Worm (Caenorhabditis elegans) whole organism, young adult: ENCODE results near the gene col-14.
A peak's percentile ranks its signal among the peaks of the same experiment; 100 is the strongest.

ENCODE experiments used
- B0035.1 ChIP-seq: sonication (generic microtip); optimal IDR thresholded peaks from 2 replicates; lab custom pipeline; 2016; ENCODE audit warnings: missing genetic modification characterization, mild to moderate bottlenecking, missing compliant biosample characterization, missing genotype, missing genetic modification reagents
- F33H1.4 ChIP-seq: fragments of 200-800 bp; sonication (Bioruptor generic); IDR thresholded peaks from 2 replicates; pipeline ENCODE4 v1.3.6; 2022; ENCODE audit warnings: missing genetic modification reagents, missing genetic modification characterization, missing compliant biosample characterization
- F49E8.2 ChIP-seq: sonication (generic microtip); optimal IDR thresholded peaks from 3 replicates; lab custom pipeline; 2017; ENCODE audit warnings: missing genetic modification characterization, mild to moderate bottlenecking, missing compliant biosample characterization, antibody characterized with exemption, moderate library complexity; ENCODE audit not compliant: insufficient read depth
- K11D2.4 ChIP-seq: fragments of 200-800 bp; sonication (Bioruptor generic); IDR thresholded peaks from 2 replicates; pipeline ENCODE4 v1.3.6; 2022; ENCODE audit warnings: missing genetic modification reagents, missing genetic modification characterization, missing compliant biosample characterization
- Y53F4B.3 ChIP-seq: fragments of 200-800 bp; sonication (Bioruptor generic); IDR thresholded peaks from 2 replicates; pipeline ENCODE4 v1.3.6; 2022; ENCODE audit warnings: missing genetic modification reagents, missing genetic modification characterization, missing compliant biosample characterization
- Y53G8AR.9 ChIP-seq: fragments of 200-800 bp; sonication (Bioruptor generic); conservative IDR thresholded peaks from 2 replicates; pipeline ENCODE4 v1.3.6; 2022; ENCODE audit warnings: missing genetic modification reagents, missing genetic modification characterization, missing compliant biosample characterization
- Y95B8A.8 ChIP-seq: fragments of 200-800 bp; sonication (Bioruptor generic); IDR thresholded peaks from 2 replicates; pipeline ENCODE4 v1.3.6; 2022; ENCODE audit warnings: missing genetic modification reagents, missing genetic modification characterization, missing compliant biosample characterization
- aptf-2 ChIP-seq: fragments of 200-800 bp; sonication (Bioruptor generic); conservative IDR thresholded peaks from 2 replicates; pipeline ENCODE4 v1.3.6; 2022; ENCODE audit warnings: missing genetic modification reagents, missing genetic modification characterization, missing compliant biosample characterization
- athp-1 ChIP-seq: sonication (generic microtip); optimal IDR thresholded peaks from 2 replicates; lab custom pipeline; 2017; ENCODE audit warnings: mild to moderate bottlenecking, missing genetic modification characterization, missing compliant biosample characterization
- attf-3 ChIP-seq: fragments of 200-800 bp; sonication (Bioruptor generic); conservative IDR thresholded peaks from 2 replicates; pipeline ENCODE4 v1.3.6; 2022; ENCODE audit warnings: missing genetic modification reagents, missing genetic modification characterization, missing compliant biosample characterization
- attf-5 ChIP-seq: fragments of 200-800 bp; sonication (Bioruptor generic); optimal IDR thresholded peaks from 2 replicates; lab custom pipeline; 2018; ENCODE audit warnings: mild to moderate bottlenecking, missing genetic modification characterization, missing compliant biosample characterization
- attf-6 ChIP-seq: fragments of 200-800 bp; sonication (Bioruptor generic); IDR thresholded peaks from 2 replicates; pipeline ENCODE4 v1.3.6; 2022; ENCODE audit warnings: missing genetic modification reagents, missing genetic modification characterization, missing compliant biosample characterization
- bed-2 ChIP-seq: fragments of 200-800 bp; sonication (Bioruptor generic); IDR thresholded peaks from 2 replicates; pipeline ENCODE4 v1.3.6; 2022; ENCODE audit warnings: missing genetic modification reagents, missing genetic modification characterization, missing compliant biosample characterization
- cebp-1 ChIP-seq, 2 experiments: fragments of 200-800 bp in 1 of 2; sonication (Bioruptor generic) in 1 of 2; sonication (generic microtip) in 1 of 2; IDR thresholded peaks in 1 of 2; optimal IDR thresholded peaks in 1 of 2; 2 replicates each; pipeline versions ENCODE4 v1.3.6 to Lab custom; 2017 to 2022; ENCODE audit warnings: missing compliant biosample characterization in 2 of 2, missing genetic modification characterization in 2 of 2, mild to moderate bottlenecking in 1 of 2, missing genetic modification reagents in 1 of 2, moderate library complexity in 1 of 2
- ceh-100 ChIP-seq: fragments of 200-800 bp; sonication (Bioruptor generic); IDR thresholded peaks from 2 replicates; pipeline ENCODE4 v1.3.6; 2022; ENCODE audit warnings: missing genetic modification reagents, missing genetic modification characterization, missing compliant biosample characterization
- ceh-27 ChIP-seq: fragments of 200-800 bp; sonication (Bioruptor generic); optimal IDR thresholded peaks from 2 replicates; lab custom pipeline; 2018; ENCODE audit warnings: mild to moderate bottlenecking, missing genetic modification characterization, moderate library complexity, missing compliant biosample characterization
- chd-7 ChIP-seq: sonication (generic microtip); optimal IDR thresholded peaks from 2 replicates; lab custom pipeline; 2016; ENCODE audit warnings: mild to moderate bottlenecking, missing genetic modification characterization, moderate library complexity, missing compliant biosample characterization
- ets-4 ChIP-seq: fragments of 200-800 bp; sonication (Bioruptor generic); optimal IDR thresholded peaks from 2 replicates; lab custom pipeline; 2018; ENCODE audit warnings: mild to moderate bottlenecking, missing genetic modification characterization, missing compliant biosample characterization
- him-1 ChIP-seq: sonication (generic microtip); optimal IDR thresholded peaks from 2 replicates; lab custom pipeline; 2016; ENCODE audit warnings: missing genotype, missing genetic modification reagents, missing genetic modification characterization, missing compliant biosample characterization
- hmg-1.2 ChIP-seq: fragments of 200-800 bp; sonication (Bioruptor generic); IDR thresholded peaks from 2 replicates; pipeline ENCODE4 v1.3.6; 2022; ENCODE audit warnings: missing genetic modification reagents, missing genetic modification characterization, missing compliant biosample characterization
- hmg-20 ChIP-seq: fragments of 200-800 bp; sonication (Bioruptor generic); IDR thresholded peaks from 2 replicates; pipeline ENCODE4 v1.3.6; 2022; ENCODE audit warnings: missing genetic modification reagents, missing genetic modification characterization, missing compliant biosample characterization
- let-526 ChIP-seq: fragments of 200-800 bp; sonication (Bioruptor generic); IDR thresholded peaks from 2 replicates; pipeline ENCODE4 v1.3.6; 2022; ENCODE audit warnings: missing genetic modification reagents, missing genetic modification characterization, missing compliant biosample characterization
- lin-54 ChIP-seq: fragments of 200-800 bp; sonication (Bioruptor generic); optimal IDR thresholded peaks from 2 replicates; lab custom pipeline; 2018; ENCODE audit warnings: mild to moderate bottlenecking, missing genetic modification characterization, missing compliant biosample characterization
- lir-1 ChIP-seq: fragments of 200-800 bp; sonication (Bioruptor generic); conservative IDR thresholded peaks from 2 replicates; pipeline ENCODE4 v1.3.6; 2022; ENCODE audit warnings: missing genetic modification reagents, missing genetic modification characterization, missing compliant biosample characterization
- lsl-1 ChIP-seq: fragments of 200-800 bp; sonication (Bioruptor generic); optimal IDR thresholded peaks from 2 replicates; lab custom pipeline; 2018; ENCODE audit warnings: mild to moderate bottlenecking, missing genetic modification characterization, moderate library complexity, missing compliant biosample characterization
- madf-6 ChIP-seq: fragments of 200-800 bp; sonication (Bioruptor generic); IDR thresholded peaks from 2 replicates; pipeline ENCODE4 v1.3.6; 2022; ENCODE audit warnings: missing genetic modification reagents, missing genetic modification characterization, missing compliant biosample characterization
- madf-8 ChIP-seq: fragments of 200-800 bp; sonication (Bioruptor generic); conservative IDR thresholded peaks from 2 replicates; pipeline ENCODE4 v1.3.6; 2022; ENCODE audit warnings: missing genetic modification reagents, missing genetic modification characterization, missing compliant biosample characterization
- nfyb-1 ChIP-seq: fragments of 200-800 bp; sonication (Bioruptor generic); IDR thresholded peaks from 2 replicates; pipeline ENCODE4 v1.3.6; 2022; ENCODE audit warnings: missing genetic modification reagents, missing genetic modification characterization, missing compliant biosample characterization
- rcor-1 ChIP-seq: fragments of 200-800 bp; sonication (Bioruptor generic); IDR thresholded peaks from 2 replicates; pipeline ENCODE4 v1.3.6; 2022; ENCODE audit warnings: missing genetic modification reagents, missing genetic modification characterization, missing compliant biosample characterization
- rpc-1 ChIP-seq, 2 experiments: fragments of 150-350 bp in 1 of 2; sonication (generic microtip) in 1 of 2; optimal IDR thresholded peaks; 2 replicates each; lab custom pipeline; 2014 to 2018; ENCODE audit warnings: missing biosample characterization in 1 of 2, missing genetic modification characterization in 1 of 2, missing genetic modification reagents in 1 of 2, missing genotype in 1 of 2
- sea-2 ChIP-seq: fragments of 200-800 bp; sonication (Bioruptor generic); IDR thresholded peaks from 2 replicates; pipeline ENCODE4 v1.3.6; 2022; ENCODE audit warnings: missing genetic modification characterization, missing compliant biosample characterization
- snpc-1.1 ChIP-seq: sonication (generic microtip); optimal IDR thresholded peaks from 2 replicates; lab custom pipeline; 2017; ENCODE audit warnings: missing genetic modification characterization, mild to moderate bottlenecking, missing compliant biosample characterization, antibody characterized with exemption, moderate library complexity, missing genotype, missing genetic modification reagents; ENCODE audit not compliant: insufficient read depth
- snpc-1.3 ChIP-seq: sonication (generic microtip); optimal IDR thresholded peaks from 2 replicates; lab custom pipeline; 2017; ENCODE audit warnings: missing genetic modification characterization, mild to moderate bottlenecking, missing compliant biosample characterization, antibody characterized with exemption, moderate library complexity, missing genotype, missing genetic modification reagents; ENCODE audit not compliant: insufficient read depth
- snpc-4 ChIP-seq, 5 experiments: fragments of 150-350 bp in 1 of 5; sonication (generic microtip) in 4 of 5; optimal IDR thresholded peaks; 2 replicates each; lab custom pipeline; 2014 to 2018; ENCODE audit warnings: missing genetic modification characterization in 5 of 5, missing biosample characterization in 3 of 5, antibody characterized with exemption in 2 of 5, mild to moderate bottlenecking in 2 of 5, missing compliant biosample characterization in 2 of 5, missing genotype in 2 of 5, moderate library complexity in 2 of 5, missing genetic modification reagents in 1 of 5
- somi-1 ChIP-seq: fragments of 200-800 bp; sonication (Bioruptor generic); optimal IDR thresholded peaks from 2 replicates; lab custom pipeline; 2018; ENCODE audit warnings: mild to moderate bottlenecking, missing genetic modification characterization, missing compliant biosample characterization
- sptf-2 ChIP-seq: fragments of 200-800 bp; sonication (Bioruptor generic); optimal IDR thresholded peaks from 2 replicates; lab custom pipeline; 2018; ENCODE audit warnings: mild to moderate bottlenecking, missing genetic modification characterization, missing compliant biosample characterization
- tbp1 ChIP-seq: fragments of 200-800 bp; sonication (Bioruptor generic); optimal IDR thresholded peaks from 2 replicates; lab custom pipeline; 2018; ENCODE audit warnings: mild to moderate bottlenecking, missing genetic modification characterization, missing compliant biosample characterization
- unc-130 ChIP-seq: sonication (generic microtip); optimal IDR thresholded peaks from 2 replicates; lab custom pipeline; 2016; ENCODE audit warnings: missing genetic modification reagents, missing genetic modification characterization, missing compliant biosample characterization
- unc-62 ChIP-seq: fragments of 150-350 bp; optimal IDR thresholded peaks from 2 replicates; lab custom pipeline; 2014; ENCODE audit warnings: missing biosample characterization, missing genetic modification reagents, missing genetic modification characterization
- xnd-1 ChIP-seq: sonication (generic microtip); optimal IDR thresholded peaks from 2 replicates; lab custom pipeline; 2016; ENCODE audit warnings: missing genotype, missing genetic modification reagents, missing genetic modification characterization, missing compliant biosample characterization
- ztf-18 ChIP-seq: sonication (generic microtip); optimal IDR thresholded peaks from 2 replicates; lab custom pipeline; 2016; ENCODE audit warnings: missing genotype, mild to moderate bottlenecking, missing genetic modification characterization, missing compliant biosample characterization
- ztf-6 ChIP-seq: fragments of 200-800 bp; sonication (Bioruptor generic); IDR thresholded peaks from 2 replicates; pipeline ENCODE4 v1.3.6; 2022; ENCODE audit warnings: missing genetic modification reagents, missing genetic modification characterization, missing compliant biosample characterization

The col-14 gene

DNA sequence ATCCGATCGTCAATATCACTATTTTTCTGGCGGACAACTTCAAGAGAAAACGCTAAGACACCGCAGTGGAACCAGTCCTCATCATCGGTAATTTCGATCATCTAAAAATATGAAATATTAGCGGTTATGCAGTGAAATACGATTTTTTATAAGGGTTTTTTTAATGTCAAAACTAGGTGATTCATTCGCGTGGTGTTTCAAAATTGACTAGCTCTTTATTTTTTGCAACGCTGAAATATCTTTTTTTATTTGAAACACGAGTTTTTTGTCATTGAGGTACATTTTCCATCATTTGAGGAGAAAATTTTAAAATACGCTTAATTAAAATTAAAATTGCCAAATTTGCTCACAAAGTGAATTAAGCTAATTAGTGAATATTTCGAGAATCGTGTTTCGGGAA, 6.3 kb downstream of the col-14 start, which contains the start of gene dsb-3:
Gene dsb-3, minus strand, starts transcription at position 101 of the 400 bp plus-strand sequence.
- TF ChIP-seq bed-2 (no peak), tbp1 (GFP tag; lab: Kevin White, UChicago) (no peak), sea-2 (GFP tag; lab: Robert Waterston, UW) (no peak), attf-6 (GFP tag; lab: Robert Waterston, UW) (no peak)
- TF ChIP-seq, all 124 proteins: peak for 0

ce11 chrIV:7760117-7760516, 6.9 kb downstream of the col-14 start, which contains the start of gene del-7:
Gene del-7, plus strand, starts transcription at chrIV:7760417.
- no peak for TF ChIP-seq Y53F4B.3 (GFP tag; lab: Robert Waterston, UW)
- no peak for TF ChIP-seq ceh-100 (GFP tag; lab: Robert Waterston, UW)
- no peak for TF ChIP-seq K11D2.4
- TF ChIP-seq bed-2, result no peak
- no peak for TF ChIP-seq unc-130
- TF ChIP-seq ceh-27, result no peak
- TF ChIP-seq rpc-1 (optimal IDR thresholded peaks at IDR 0.05; lab: Kevin White, UChicago), result no peak
- TF ChIP-seq rpc-1 (tag; optimal IDR thresholded peaks at IDR 0.05; lab: Kevin White, UChicago), result no peak
- TF ChIP-seq ztf-18 (tag; lab: Kevin White, UChicago), result no peak
- TF ChIP-seq attf-5 (GFP tag; lab: Kevin White, UChicago), result no peak
- TF ChIP-seq xnd-1 (tag; lab: Kevin White, UChicago), result no peak
- no peak for TF ChIP-seq attf-3
- TF ChIP-seq lsl-1 (GFP tag; lab: Kevin White, UChicago), result no peak
- TF ChIP-seq ets-4 (GFP tag; lab: Kevin White, UChicago), result no peak
- TF ChIP-seq Y53G8AR.9 (GFP tag; lab: Robert Waterston, UW), result no peak
- TF ChIP-seq unc-62 (GFP tag; lab: Kevin White, UChicago), result no peak
- TF ChIP-seq somi-1 (GFP tag; lab: Kevin White, UChicago), result no peak
- TF ChIP-seq B0035.1 (tag; lab: Kevin White, UChicago), result no peak

DNA sequence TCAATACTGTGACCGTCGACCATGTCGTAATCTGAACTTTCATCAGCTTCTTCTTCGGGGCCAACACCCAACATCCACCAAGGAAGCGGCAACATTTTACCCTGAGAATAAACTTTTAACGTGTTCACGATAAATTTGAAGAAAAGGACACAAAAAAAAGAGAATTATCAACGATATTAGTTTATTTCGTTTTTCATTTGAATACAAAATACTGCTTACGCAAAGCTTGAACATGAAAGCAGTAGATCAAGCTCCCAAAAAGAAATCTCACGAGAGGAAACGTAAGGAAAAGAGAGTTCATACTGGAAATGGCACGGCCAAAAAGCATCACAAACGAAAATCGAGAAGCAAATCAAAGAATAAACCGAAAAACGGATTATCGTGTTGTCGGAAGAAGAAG, 10.5 kb downstream of the col-14 start, which contains the start of the genes C46A5.6 and C46A5.1:
Gene C46A5.6, minus strand, starts transcription at position 101 of the 400 bp plus-strand sequence.
Gene C46A5.1, plus strand, starts transcription at position 184 of the 400 bp plus-strand sequence.
- TF ChIP-seq athp-1 (tag; lab: Kevin White, UChicago) (no peak), hmg-1.2 (GFP tag; lab: Robert Waterston, UW) (no peak), snpc-1.1 (no peak), ztf-6 (GFP tag; lab: Robert Waterston, UW) (no peak), lir-1 (GFP tag; lab: Robert Waterston, UW) (no peak), cebp-1 (GFP tag; IDR thresholded peaks at IDR 0.05; lab: Robert Waterston, UW) (no peak), cebp-1 (tag; optimal IDR thresholded peaks at IDR 0.05; lab: Kevin White, UChicago) (no peak), nfyb-1 (GFP tag; lab: Robert Waterston, UW) (no peak), aptf-2 (no peak), rpc-1 (optimal IDR thresholded peaks at IDR 0.05; lab: Kevin White, UChicago) (no peak), rpc-1 (tag; optimal IDR thresholded peaks at IDR 0.05; lab: Kevin White, UChicago) (no peak), chd-7 (tag; lab: Kevin White, UChicago) (no peak), K11D2.4 (no peak), attf-6 (GFP tag; lab: Robert Waterston, UW) (no peak), him-1 (tag; lab: Kevin White, UChicago) (no peak), sptf-2 (GFP tag; lab: Kevin White, UChicago) (no peak), let-526 (GFP tag; lab: Robert Waterston, UW) (no peak), unc-130 (no peak)

DNA sequence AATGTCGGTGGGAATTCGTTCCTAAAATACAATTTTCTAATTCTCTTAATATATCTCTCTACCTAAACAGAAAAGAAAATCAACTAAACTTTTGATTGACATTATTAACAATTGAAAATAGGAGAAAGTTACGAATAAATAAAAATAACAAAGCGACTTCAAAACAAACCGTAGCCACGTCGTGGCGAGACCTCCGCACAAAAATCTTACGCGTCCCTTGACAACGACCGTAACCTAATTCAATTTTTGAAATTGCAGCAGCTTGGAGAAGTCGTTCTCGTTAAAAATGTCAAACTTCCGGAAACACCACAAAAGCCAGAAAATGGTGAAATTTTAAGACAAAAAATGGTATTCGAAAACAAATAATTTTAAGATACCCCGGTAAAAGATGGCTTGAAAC, 11.1 kb downstream of the col-14 start:
- no peak for TF ChIP-seq hmg-20 (GFP tag; lab: Robert Waterston, UW)
- TF ChIP-seq Y95B8A.8 (GFP tag; lab: Robert Waterston, UW), result no peak
- TF ChIP-seq lsl-1 (GFP tag; lab: Kevin White, UChicago), result peak; percentile 93
- TF ChIP-seq rcor-1 (GFP tag; lab: Robert Waterston, UW), result no peak
- TF ChIP-seq snpc-1.3 (tag; lab: Kevin White, UChicago), result peak; percentile 28
- peak; percentile 92 for TF ChIP-seq madf-6 (GFP tag; lab: Robert Waterston, UW)
- peak; percentile 91 for TF ChIP-seq xnd-1 (tag; lab: Kevin White, UChicago)
- peak; percentile 63 for TF ChIP-seq lin-54 (GFP tag; lab: Kevin White, UChicago)
- peak; percentile 93 for TF ChIP-seq F33H1.4
- peak; percentile 39 for TF ChIP-seq F49E8.2 (tag; lab: Kevin White, UChicago)
- no peak for TF ChIP-seq snpc-4 (GFP tag; optimal IDR thresholded peaks at IDR 0.05; lab: Kevin White, UChicago)
- TF ChIP-seq snpc-4 (tag; optimal IDR thresholded peaks at IDR 0.05; lab: Kevin White, UChicago), result peak in 2 of 4 experiments; percentile 24 to 25
- TF ChIP-seq madf-8 (GFP tag; lab: Robert Waterston, UW), result peak; percentile 58
